Fruit fly (Drosophila melanogaster) whole organism, pupa: ENCODE data around the gene Tango10.
A peak's percentile ranks its signal among the peaks of the same experiment; 100 is the strongest.

Source experiments
- CG10348 ChIP-seq: fragments of 200-800 bp; sonication (Bioruptor generic); IDR thresholded peaks from 2 replicates; pipeline ENCODE4 v1.3.6; 2022; ENCODE audit warnings: missing biosample characterization, missing genetic modification characterization
- CG12605 ChIP-seq: fragments of 200-800 bp; sonication (Bioruptor generic); IDR thresholded peaks from 2 replicates; pipeline ENCODE4 v1.3.6; 2022; ENCODE audit warnings: missing biosample characterization, missing genetic modification characterization
- CG13204 ChIP-seq: fragments of 200-800 bp; sonication (Bioruptor generic); optimal IDR thresholded peaks from 2 replicates; lab custom pipeline; 2018; ENCODE audit warnings: missing biosample characterization, mild to moderate bottlenecking, missing genetic modification characterization, moderate library complexity
- CG14655 ChIP-seq: fragments of 200-800 bp; sonication (Bioruptor generic); optimal IDR thresholded peaks from 3 replicates; lab custom pipeline; 2017; ENCODE audit warnings: mild to moderate bottlenecking, missing biosample characterization, missing genetic modification reagents, missing genetic modification characterization
- CG15710 ChIP-seq: fragments of 200-800 bp; sonication (Bioruptor generic); optimal IDR thresholded peaks from 2 replicates; lab custom pipeline; 2018; ENCODE audit warnings: missing biosample characterization, mild to moderate bottlenecking, missing genetic modification characterization, moderate library complexity
- CG17806 ChIP-seq: fragments of 200-800 bp; sonication (Bioruptor generic); optimal IDR thresholded peaks from 2 replicates; lab custom pipeline; 2018; ENCODE audit warnings: missing biosample characterization, mild to moderate bottlenecking, missing genetic modification characterization, moderate library complexity
- CG32121 ChIP-seq: fragments of 200-800 bp; sonication (Bioruptor generic); IDR thresholded peaks from 2 replicates; pipeline ENCODE4 v1.3.6; 2022; ENCODE audit warnings: missing biosample characterization, missing genetic modification characterization
- CG34367 ChIP-seq: fragments of 200-800 bp; sonication (Bioruptor generic); optimal IDR thresholded peaks from 2 replicates; lab custom pipeline; 2018; ENCODE audit warnings: missing biosample characterization, mild to moderate bottlenecking, missing genetic modification characterization
- CG4496 ChIP-seq: fragments of 200-800 bp; sonication (Bioruptor generic); IDR thresholded peaks from 3 replicates; pipeline ENCODE4 v1.3.6; 2022; ENCODE audit warnings: missing biosample characterization, missing genetic modification characterization
- CG8159 ChIP-seq: fragments of 200-800 bp; sonication (Bioruptor generic); optimal IDR thresholded peaks from 3 replicates; lab custom pipeline; 2018; ENCODE audit warnings: missing biosample characterization, mild to moderate bottlenecking, missing genetic modification characterization, moderate library complexity
- CG8301 ChIP-seq: fragments of 200-800 bp; sonication (Bioruptor generic); optimal IDR thresholded peaks from 2 replicates; lab custom pipeline; 2018; ENCODE audit warnings: missing biosample characterization, mild to moderate bottlenecking, missing genetic modification characterization
- CG9948 ChIP-seq: fragments of 200-800 bp; sonication (Bioruptor generic); optimal IDR thresholded peaks from 2 replicates; lab custom pipeline; 2018; ENCODE audit warnings: missing biosample characterization, mild to moderate bottlenecking, missing genetic modification characterization, moderate library complexity
- D1 ChIP-seq: fragments of 200-800 bp; sonication (Bioruptor generic); optimal IDR thresholded peaks from 2 replicates; lab custom pipeline; 2018; ENCODE audit warnings: missing biosample characterization, mild to moderate bottlenecking, missing genetic modification characterization, moderate library complexity
- EcR ChIP-seq: fragments of 200-800 bp; sonication (Bioruptor generic); optimal IDR thresholded peaks from 3 replicates; lab custom pipeline; 2019; ENCODE audit warnings: missing biosample characterization, missing genetic modification characterization, mild to moderate bottlenecking, moderate library complexity, missing genetic modification reagents
- Ets98B ChIP-seq: fragments of 200-800 bp; sonication (Bioruptor generic); IDR thresholded peaks from 2 replicates; pipeline ENCODE4 v1.3.6; 2022; ENCODE audit warnings: missing biosample characterization, missing genetic modification characterization
- Pif1A ChIP-seq: fragments of 200-800 bp; sonication (Bioruptor generic); optimal IDR thresholded peaks from 3 replicates; lab custom pipeline; 2016; ENCODE audit warnings: missing biosample characterization, missing genetic modification characterization
- Pif1B ChIP-seq: fragments of 200-800 bp; sonication (Bioruptor generic); optimal IDR thresholded peaks from 3 replicates; lab custom pipeline; 2016; ENCODE audit warnings: missing biosample characterization, missing genetic modification characterization
- Snoo ChIP-seq: fragments of 200-800 bp; sonication (Bioruptor generic); optimal IDR thresholded peaks from 3 replicates; lab custom pipeline; 2017; ENCODE audit warnings: missing biosample characterization, mild to moderate bottlenecking, missing genetic modification characterization, inconsistent platforms
- fd96Ca ChIP-seq: fragments of 200-800 bp; sonication (Bioruptor generic); IDR thresholded peaks from 3 replicates; pipeline ENCODE4 v1.3.6; 2022; ENCODE audit warnings: missing biosample characterization, missing genetic modification characterization
- gl ChIP-seq: fragments of 200-800 bp; sonication (Bioruptor generic); optimal IDR thresholded peaks from 2 replicates; lab custom pipeline; 2018; ENCODE audit warnings: missing biosample characterization, mild to moderate bottlenecking, missing genetic modification characterization
- rn ChIP-seq: fragments of 200-800 bp; sonication (Bioruptor generic); IDR thresholded peaks from 2 replicates; pipeline ENCODE4 v1.3.6; 2022; ENCODE audit warnings: missing biosample characterization, missing genetic modification characterization

Gene Tango10

dm6 chrX:11683480-11683879, 36.6 kb upstream of the Tango10 start:
- TF ChIP-seq D1 (tag; lab: Kevin White, UChicago): no peak
- peak; percentile 45 for TF ChIP-seq EcR (GFP tag; lab: Kevin White, UChicago)
- TF ChIP-seq CG32121 (GFP tag; lab: Robert Waterston, UW): peak; percentile 36
- peak; percentile 46 for TF ChIP-seq Snoo (tag; lab: Kevin White, UChicago)
- TF ChIP-seq gl (tag; lab: Kevin White, UChicago): no peak
- 0 out of 2 replicates have a peak, but pooled peaks have one; percentile 21 for TF ChIP-seq CG12605
- TF ChIP-seq CG9948 (tag; lab: Kevin White, UChicago): no peak
- no peak for TF ChIP-seq Pif1B (GFP tag; lab: Kevin White, UChicago)
- TF ChIP-seq CG4496 (GFP tag; lab: Robert Waterston, UW): peak; percentile 55; the same call in 1 of the 3 replicates
- TF ChIP-seq Ets98B: peak; percentile 70
- peak; percentile 22; the same call in 1 of the 3 replicates for TF ChIP-seq fd96Ca (GFP tag; lab: Robert Waterston, UW)
- no peak for TF ChIP-seq Pif1A (GFP tag; lab: Kevin White, UChicago)
- TF ChIP-seq CG15710 (tag; lab: Kevin White, UChicago): no peak
- TF ChIP-seq CG13204: peak; percentile 97

DNA sequence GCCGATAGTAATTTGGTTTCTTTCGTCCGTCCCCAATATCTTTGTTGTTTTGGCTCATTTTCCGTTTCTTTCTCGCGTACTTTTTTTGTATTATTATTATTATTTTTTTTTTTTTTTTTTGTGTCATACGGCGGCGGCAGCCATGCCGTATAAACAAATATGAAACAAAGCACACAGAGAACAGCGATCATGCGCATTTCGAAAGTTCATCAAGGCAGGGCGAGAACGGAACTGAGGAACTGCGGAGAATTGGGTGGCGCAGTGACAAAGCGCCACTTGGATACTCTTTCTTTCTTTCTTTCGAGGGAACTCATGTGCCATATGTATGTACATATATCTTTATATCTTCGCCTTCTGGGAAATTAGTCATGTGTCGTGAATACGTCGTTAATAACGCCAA, 35.6 kb upstream of the Tango10 start:
- TF ChIP-seq CG15710 (tag; lab: Kevin White, UChicago) (peak; percentile 26), Ets98B (peak; percentile 5; the same call in 1 of the 2 replicates), CG34367 (tag; lab: Kevin White, UChicago) (peak; percentile 26), CG8301 (no peak), CG17806 (tag; lab: Kevin White, UChicago) (no peak), CG9948 (tag; lab: Kevin White, UChicago) (peak; percentile 13), Snoo (tag; lab: Kevin White, UChicago) (peak; percentile 21), rn (GFP tag; lab: Robert Waterston, UW) (no peak), CG13204 (peak; percentile 60), Pif1A (GFP tag; lab: Kevin White, UChicago) (peak; percentile 50), CG4496 (GFP tag; lab: Robert Waterston, UW) (peak; percentile 43; the same call in 1 of the 3 replicates), D1 (tag; lab: Kevin White, UChicago) (no peak), CG10348 (no peak), CG32121 (GFP tag; lab: Robert Waterston, UW) (peak; percentile 43; the same call in 1 of the 2 replicates), CG8159 (tag; lab: Kevin White, UChicago) (peak; percentile 43), Pif1B (GFP tag; lab: Kevin White, UChicago) (no peak), CG14655 (GFP tag; lab: Kevin White, UChicago) (peak; percentile 39), gl (tag; lab: Kevin White, UChicago) (no peak), CG12605 (peak; percentile 36; the same call in 1 of the 2 replicates), EcR (GFP tag; lab: Kevin White, UChicago) (peak; percentile 29), fd96Ca (GFP tag; lab: Robert Waterston, UW) (peak; percentile 50; the same call in 1 of the 3 replicates)

DNA sequence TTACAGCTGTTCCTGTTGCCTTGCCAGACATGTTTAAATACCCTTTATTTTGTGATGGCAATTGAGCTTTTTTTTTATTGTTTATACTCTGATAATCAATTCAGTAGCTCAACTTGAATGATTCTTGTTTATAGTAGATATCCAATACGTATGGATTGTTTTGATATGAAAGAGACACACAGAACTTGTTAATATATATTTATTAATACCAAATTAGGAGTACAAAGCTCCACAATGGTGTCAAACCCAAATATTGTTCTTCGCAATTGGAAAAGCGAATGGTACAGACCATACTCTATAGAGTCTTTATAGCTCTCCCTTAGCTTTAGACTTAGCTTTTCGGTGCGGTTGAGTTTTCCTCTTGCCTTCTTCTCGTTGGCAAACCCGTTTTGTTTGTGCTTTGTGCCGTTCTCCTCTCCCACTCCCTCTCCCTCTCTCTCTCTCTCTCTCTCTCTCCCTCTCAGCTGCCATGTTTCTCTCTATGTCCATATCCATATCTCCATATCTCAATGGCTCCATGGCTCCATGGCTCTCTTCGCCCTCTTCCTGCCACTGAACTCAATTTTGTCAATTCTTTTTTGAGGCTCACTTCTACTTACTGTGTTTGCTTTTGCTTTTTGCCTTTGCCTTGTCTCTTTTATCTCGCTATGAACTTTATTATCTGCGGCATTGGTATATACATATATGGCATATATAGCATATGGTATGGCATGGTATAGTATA, 34.0 kb upstream of the Tango10 start:
- TF ChIP-seq CG8159 (tag; lab: Kevin White, UChicago): peak; percentile 89
- peak; percentile 87 for TF ChIP-seq CG14655 (GFP tag; lab: Kevin White, UChicago)
- no peak for TF ChIP-seq fd96Ca (GFP tag; lab: Robert Waterston, UW)
- no peak for TF ChIP-seq rn (GFP tag; lab: Robert Waterston, UW)
- peak; percentile 14; the same call in 1 of the 2 replicates for TF ChIP-seq CG32121 (GFP tag; lab: Robert Waterston, UW)
- peak; percentile 52 for TF ChIP-seq CG13204
- TF ChIP-seq CG10348: no peak
- no peak for TF ChIP-seq CG4496 (GFP tag; lab: Robert Waterston, UW)
- TF ChIP-seq D1 (tag; lab: Kevin White, UChicago): peak; percentile 70
- peak; percentile 38 for TF ChIP-seq Pif1B (GFP tag; lab: Kevin White, UChicago)
- peak; percentile 72 for TF ChIP-seq Pif1A (GFP tag; lab: Kevin White, UChicago)
- TF ChIP-seq CG12605: no peak
- TF ChIP-seq gl (tag; lab: Kevin White, UChicago): peak; percentile 51
- peak; percentile 93 for TF ChIP-seq EcR (GFP tag; lab: Kevin White, UChicago)
- TF ChIP-seq Ets98B: peak; percentile 66
- TF ChIP-seq Snoo (tag; lab: Kevin White, UChicago): peak; percentile 60
- TF ChIP-seq CG9948 (tag; lab: Kevin White, UChicago): peak; percentile 88
- TF ChIP-seq CG15710 (tag; lab: Kevin White, UChicago): peak; percentile 91
- peak; percentile 86 for TF ChIP-seq CG17806 (tag; lab: Kevin White, UChicago)
- peak; percentile 78 for TF ChIP-seq CG8301
- TF ChIP-seq CG34367 (tag; lab: Kevin White, UChicago): peak; percentile 85

DNA sequence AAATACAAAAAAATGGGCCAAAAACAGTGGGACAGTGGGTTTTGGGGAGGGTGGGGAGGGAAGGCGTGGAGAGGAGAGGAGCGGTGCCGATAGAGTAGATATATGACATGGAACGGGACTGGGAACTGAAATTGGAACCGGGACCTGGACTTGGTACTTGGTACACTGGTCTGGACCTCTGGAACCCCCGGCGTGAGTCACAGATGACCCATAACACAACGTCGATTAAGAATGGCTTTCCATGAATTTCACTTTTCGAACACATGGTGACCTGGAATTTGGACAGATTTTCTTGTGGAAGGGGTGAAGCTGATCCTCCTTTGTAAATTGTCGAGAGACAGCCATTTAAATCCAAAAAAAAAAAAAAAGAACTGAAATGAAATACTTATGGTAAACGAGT, 33.4 kb upstream of the Tango10 start:
- TF ChIP-seq CG32121 (GFP tag; lab: Robert Waterston, UW) (no peak), EcR (GFP tag; lab: Kevin White, UChicago) (peak; percentile 33), fd96Ca (GFP tag; lab: Robert Waterston, UW) (no peak), CG13204 (no peak), gl (tag; lab: Kevin White, UChicago) (no peak), CG9948 (tag; lab: Kevin White, UChicago) (no peak)
